Worm (Caenorhabditis elegans): ENCODE data around the gene ZK1010.2.

The ZK1010.2 gene

ce11 chrIII:12978473-12979174 is 962 bp upstream of the ZK1010.2 start, which contains the start of the genes ubq-2 and frg-1 (continued):
- TF ChIP-seq mes-2 (tag; optimal IDR thresholded peaks at IDR 0.05; ENCODE audit: poor library complexity, severe bottlenecking), result peak; percentile 93
- TF ChIP-seq zip-11 (GFP tag; IDR thresholded peaks at IDR 0.05), result no peak
- TF ChIP-seq aly-2 (tag; optimal IDR thresholded peaks at IDR 0.05), result no peak
- TF ChIP-seq Y105C5A.15 (GFP tag; IDR thresholded peaks at IDR 0.05), result no peak
- no peak for TF ChIP-seq mxl-3 (GFP tag; optimal IDR thresholded peaks at IDR 0.05)
- TF ChIP-seq daf-12 (tag; optimal IDR thresholded peaks at IDR 0.05), result no peak
- TF ChIP-seq F44E2.7 (GFP tag; IDR thresholded peaks at IDR 0.05), result no peak

- TF ChIP-seq fos-1 (tag; optimal IDR thresholded peaks at IDR 0.05) (no peak), ama-1 (optimal IDR thresholded peaks at IDR 0.05) (no peak), gei-8 (GFP tag; optimal IDR thresholded peaks at IDR 0.05) (no peak), lin-15B (tag; optimal IDR thresholded peaks at IDR 0.05) (no peak), T26A8.4 (GFP tag; IDR thresholded peaks at IDR 0.05) (no peak), egl-27 (tag; optimal IDR thresholded peaks at IDR 0.05) (no peak), saeg-2 (GFP tag; IDR thresholded peaks at IDR 0.05) (no peak), spr-1 (tag; optimal IDR thresholded peaks at IDR 0.05) (no peak), attf-4 (tag; optimal IDR thresholded peaks at IDR 0.05) (no peak), nhr-102 (tag; optimal IDR thresholded peaks at IDR 0.05) (no peak), nhr-111 (GFP tag; optimal IDR thresholded peaks at IDR 0.05) (no peak), dmd-9 (GFP tag; IDR thresholded peaks at IDR 0.05) (no peak), arid-1 (GFP tag; conservative IDR thresholded peaks at IDR 0.05) (no peak), ceh-44 (GFP tag; IDR thresholded peaks at IDR 0.05) (no peak), hmg-1.1 (GFP tag; IDR thresholded peaks at IDR 0.05) (no peak)
Observed at ce11 chrIII:12972398-12972797, 5.3 kb downstream of the ZK1010.2 start, which contains the start of gene bckd-1A. Gene bckd-1A (minus strand): TSS chrIII:12972498.

- TF ChIP-seq lir-3 (tag; optimal IDR thresholded peaks at IDR 0.05) (no peak), hlh-11 (tag; optimal IDR thresholded peaks at IDR 0.05) (peak; percentile 39), Y105C5A.15 (GFP tag; IDR thresholded peaks at IDR 0.05) (no peak), ztf-11 (tag; optimal IDR thresholded peaks at IDR 0.05) (no peak), sdz-12 (GFP tag; optimal IDR thresholded peaks at IDR 0.05) (no peak), nhr-28 (tag; optimal IDR thresholded peaks at IDR 0.05) (peak; percentile 32), daf-16 (GFP tag; optimal IDR thresholded peaks at IDR 0.05) (no peak), daf-16 (tag; optimal IDR thresholded peaks at IDR 0.05) (peak; percentile 43), daf-8 (GFP tag; IDR thresholded peaks at IDR 0.05) (no peak), nhr-102 (tag; optimal IDR thresholded peaks at IDR 0.05) (no peak), mep-1 (tag; optimal IDR thresholded peaks at IDR 0.05) (peak; percentile 2), ceh-32 (tag; optimal IDR thresholded peaks at IDR 0.05; ENCODE audit: poor library complexity) (no peak), mdt-29 (GFP tag; IDR thresholded peaks at IDR 0.05) (no peak), daf-19 (GFP tag; conservative IDR thresholded peaks at IDR 0.05) (no peak), dve-1 (tag; optimal IDR thresholded peaks at IDR 0.05; ENCODE audit: insufficient read depth) (peak; percentile 58), hlh-30 (tag; optimal IDR thresholded peaks at IDR 0.05; ENCODE audit: insufficient read depth) (peak; percentile 61), lin-29 (GFP tag; IDR thresholded peaks at IDR 0.05) (no peak), lin-38 (GFP tag; IDR thresholded peaks at IDR 0.05) (no peak), vab-7 (GFP tag; IDR thresholded peaks at IDR 0.05) (no peak), dpl-1 (GFP tag; optimal IDR thresholded peaks at IDR 0.05) (peak; percentile 43), lsy-2 (tag; optimal IDR thresholded peaks at IDR 0.05) (peak in 1 of 2 experiments; percentile 82), unc-62 (GFP tag; optimal IDR thresholded peaks at IDR 0.05 in 1 of 2) (peak in 1 of 2 experiments; percentile 99), unc-62 (tag; optimal IDR thresholded peaks at IDR 0.05) (no peak), nhr-77 (tag; optimal IDR thresholded peaks at IDR 0.05) (peak; percentile 20), zag-1 (tag; optimal IDR thresholded peaks at IDR 0.05) (no peak), pqm-1 (tag; optimal IDR thresholded peaks at IDR 0.05) (no peak), zfp-3 (GFP tag; conservative IDR thresholded peaks at IDR 0.05) (no peak), mes-2 (tag; optimal IDR thresholded peaks at IDR 0.05; ENCODE audit: poor library complexity, severe bottlenecking) (peak; percentile 35), rbr-2 (tag; optimal IDR thresholded peaks at IDR 0.05) (no peak), mxl-3 (GFP tag; optimal IDR thresholded peaks at IDR 0.05) (no peak)
Observed at ce11 chrIII:12971828-12972379, 5.8 kb downstream of the ZK1010.2 start.

All from whole organism, L4 larva.